Worm (Caenorhabditis elegans) whole organism, early embryonic: ENCODE measurements around the gene Y41C4A.9.

ENCODE experiments used
- B0310.2 ChIP-seq: sonication (generic microtip); optimal IDR thresholded peaks from 2 replicates; lab custom pipeline; 2016; ENCODE audit warnings: mild to moderate bottlenecking, missing genetic modification characterization, missing compliant biosample characterization
- F13C5.2 ChIP-seq: sonication (generic microtip); optimal IDR thresholded peaks from 2 replicates; lab custom pipeline; 2017; ENCODE audit warnings: mild to moderate bottlenecking, missing genetic modification characterization, inconsistent platforms, missing compliant biosample characterization
- aly-1 ChIP-seq: sonication (generic microtip); optimal IDR thresholded peaks from 2 replicates; lab custom pipeline; 2016; ENCODE audit warnings: missing genetic modification characterization, missing compliant biosample characterization
- ama-1 ChIP-seq: fragments of 150-350 bp; optimal IDR thresholded peaks from 2 replicates; lab custom pipeline; 2014
- ceh-13 ChIP-seq: fragments of 200-800 bp; sonication (Bioruptor generic); optimal IDR thresholded peaks from 2 replicates; lab custom pipeline; 2018; ENCODE audit warnings: mild to moderate bottlenecking, missing genetic modification characterization, missing compliant biosample characterization
- ceh-36 ChIP-seq: sonication (generic microtip); optimal IDR thresholded peaks from 2 replicates; lab custom pipeline; 2016; ENCODE audit warnings: missing genetic modification characterization, inconsistent platforms, missing compliant biosample characterization
- ets-7 ChIP-seq: sonication (generic microtip); optimal IDR thresholded peaks from 2 replicates; lab custom pipeline; 2016; ENCODE audit warnings: missing genotype, missing genetic modification characterization, missing compliant biosample characterization
- flt-1 ChIP-seq: fragments of 200-800 bp; sonication (Bioruptor generic); IDR thresholded peaks from 2 replicates; pipeline ENCODE4 v1.3.6; 2022; ENCODE audit warnings: missing genetic modification characterization, missing compliant biosample characterization
- hmbx-1 ChIP-seq: sonication (generic microtip); optimal IDR thresholded peaks from 2 replicates; lab custom pipeline; 2016; ENCODE audit warnings: mild to moderate bottlenecking, missing genetic modification characterization, missing compliant biosample characterization
- hmg-4 ChIP-seq: fragments of 200-800 bp; sonication (Bioruptor generic); optimal IDR thresholded peaks from 2 replicates; lab custom pipeline; 2018; ENCODE audit warnings: mild to moderate bottlenecking, missing genetic modification characterization, missing compliant biosample characterization
- hnd-1 ChIP-seq: sonication (generic microtip); optimal IDR thresholded peaks from 2 replicates; lab custom pipeline; 2016; ENCODE audit warnings: missing genetic modification characterization, missing compliant biosample characterization
- pes-1 ChIP-seq: fragments of 200-800 bp; sonication (Bioruptor generic); IDR thresholded peaks from 2 replicates; pipeline ENCODE4 v1.3.6; 2022; ENCODE audit warnings: missing genetic modification reagents, missing genetic modification characterization, missing compliant biosample characterization
- scrt-1 ChIP-seq: fragments of 200-800 bp; sonication (Bioruptor generic); IDR thresholded peaks from 2 replicates; pipeline ENCODE4 v1.3.6; 2022; ENCODE audit warnings: missing genetic modification characterization, missing compliant biosample characterization
- sea-1 ChIP-seq: fragments of 200-800 bp; sonication (Bioruptor generic); conservative IDR thresholded peaks from 2 replicates; pipeline ENCODE4 v1.3.6; 2022; ENCODE audit warnings: missing genetic modification characterization, missing compliant biosample characterization
- tbx-11 ChIP-seq: fragments of 200-800 bp; sonication (Bioruptor generic); IDR thresholded peaks from 2 replicates; pipeline ENCODE4 v1.3.6; 2022; ENCODE audit warnings: missing genetic modification characterization, missing compliant biosample characterization
- tbx-37 ChIP-seq: fragments of 200-800 bp; sonication (Bioruptor generic); conservative IDR thresholded peaks from 2 replicates; pipeline ENCODE4 v1.3.6; 2022; ENCODE audit warnings: missing genetic modification reagents, missing genetic modification characterization, missing compliant biosample characterization
- tra-4 ChIP-seq: sonication (generic microtip); optimal IDR thresholded peaks from 2 replicates; lab custom pipeline; 2017; ENCODE audit warnings: missing genetic modification characterization, missing compliant biosample characterization

The Y41C4A.9 gene

ce11 chrIII:11694975-11695374, 23.5 kb downstream of the Y41C4A.9 start, which contains the start of gene Y41C4A.22:
Gene Y41C4A.22, plus strand, starts transcription at chrIII:11695275.
- TF ChIP-seq ceh-13 (no peak), scrt-1 (no peak), hmg-4 (GFP tag; lab: Kevin White, UChicago) (no peak), ceh-36 (no peak), pes-1 (GFP tag; lab: Robert Waterston, UW) (no peak), F13C5.2 (tag; lab: Kevin White, UChicago) (no peak), ets-7 (no peak), tbx-11 (GFP tag; lab: Robert Waterston, UW) (no peak), hmbx-1 (tag; lab: Kevin White, UChicago) (no peak), B0310.2 (tag; lab: Kevin White, UChicago) (no peak)

- no peak for TF ChIP-seq hnd-1 (tag; lab: Kevin White, UChicago)
- 0 out of 2 replicates have a peak, but pooled peaks have one; percentile 9 for TF ChIP-seq scrt-1
- no peak for TF ChIP-seq sea-1 (GFP tag; lab: Robert Waterston, UW)
- TF ChIP-seq hmg-4 (GFP tag; lab: Kevin White, UChicago) = no peak
Observed at ce11 chrIII:11694506-11694947, 23.9 kb downstream of the Y41C4A.9 start.

- TF ChIP-seq hmg-4 (GFP tag; lab: Kevin White, UChicago) = no peak
- TF ChIP-seq ets-7 = no peak
- no peak for TF ChIP-seq tbx-37
- TF ChIP-seq ama-1 (lab: Kevin White, UChicago) = no peak
- no peak for TF ChIP-seq hmbx-1 (tag; lab: Kevin White, UChicago)
- TF ChIP-seq sea-1 (GFP tag; lab: Robert Waterston, UW) = no peak
- no peak for TF ChIP-seq ceh-13
- TF ChIP-seq tbx-11 (GFP tag; lab: Robert Waterston, UW) = no peak
- TF ChIP-seq flt-1 (GFP tag; lab: Robert Waterston, UW) = no peak
- TF ChIP-seq scrt-1 = no peak
- no peak for TF ChIP-seq ceh-36
- TF ChIP-seq F13C5.2 (tag; lab: Kevin White, UChicago) = no peak
- TF ChIP-seq tra-4 (tag; lab: Kevin White, UChicago) = no peak
- TF ChIP-seq pes-1 (GFP tag; lab: Robert Waterston, UW) = no peak
- TF ChIP-seq hnd-1 (tag; lab: Kevin White, UChicago) = no peak
- TF ChIP-seq B0310.2 (tag; lab: Kevin White, UChicago) = no peak
- TF ChIP-seq aly-1 (tag; lab: Kevin White, UChicago) = no peak
Observed at ce11 chrIII:11692380-11692779, 26.1 kb downstream of the Y41C4A.9 start.

ce11 chrIII:11689887-11690286, 28.6 kb downstream of the Y41C4A.9 start:
- TF ChIP-seq hmg-4 (GFP tag; lab: Kevin White, UChicago) (no peak), scrt-1 (no peak), F13C5.2 (tag; lab: Kevin White, UChicago) (no peak), ceh-36 (no peak), hmbx-1 (tag; lab: Kevin White, UChicago) (no peak), aly-1 (tag; lab: Kevin White, UChicago) (no peak), tbx-11 (GFP tag; lab: Robert Waterston, UW) (no peak), hnd-1 (tag; lab: Kevin White, UChicago) (no peak), sea-1 (GFP tag; lab: Robert Waterston, UW) (no peak), pes-1 (GFP tag; lab: Robert Waterston, UW) (no peak), ceh-13 (no peak), ets-7 (no peak), tbx-37 (no peak), B0310.2 (tag; lab: Kevin White, UChicago) (no peak), flt-1 (GFP tag; lab: Robert Waterston, UW) (no peak), tra-4 (tag; lab: Kevin White, UChicago) (no peak), ama-1 (lab: Kevin White, UChicago) (no peak)

DNA sequence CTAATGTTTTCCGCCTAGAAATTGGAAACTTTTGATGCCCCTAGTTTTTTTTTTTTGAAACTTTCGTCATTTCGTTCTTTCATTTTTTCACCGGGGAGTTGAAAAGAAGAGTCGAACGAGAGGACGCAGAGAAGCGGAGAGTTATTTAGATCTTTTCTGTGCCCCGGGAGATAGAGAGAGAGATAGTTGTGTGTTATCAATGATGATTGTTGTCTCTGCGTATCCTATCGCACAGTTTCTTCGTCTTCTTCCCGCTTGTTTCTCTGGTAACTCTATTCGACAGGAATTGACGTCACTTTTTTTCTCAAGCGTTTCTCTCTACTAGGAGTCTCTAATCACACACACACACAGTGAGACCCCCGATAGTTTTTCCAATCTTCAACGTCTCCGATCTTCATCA, 29.1 kb downstream of the Y41C4A.9 start:
- TF ChIP-seq sea-1 (GFP tag; lab: Robert Waterston, UW) = no peak
- no peak for TF ChIP-seq B0310.2 (tag; lab: Kevin White, UChicago)
- no peak for TF ChIP-seq scrt-1
- TF ChIP-seq ceh-36 = no peak
- TF ChIP-seq aly-1 (tag; lab: Kevin White, UChicago) = no peak
- TF ChIP-seq flt-1 (GFP tag; lab: Robert Waterston, UW) = no peak
- TF ChIP-seq ceh-13 = no peak
- no peak for TF ChIP-seq hmg-4 (GFP tag; lab: Kevin White, UChicago)
- no peak for TF ChIP-seq tra-4 (tag; lab: Kevin White, UChicago)
- TF ChIP-seq ama-1 (lab: Kevin White, UChicago) = no peak
- TF ChIP-seq tbx-11 (GFP tag; lab: Robert Waterston, UW) = no peak
- no peak for TF ChIP-seq pes-1 (GFP tag; lab: Robert Waterston, UW)
- TF ChIP-seq tbx-37 = no peak
- TF ChIP-seq F13C5.2 (tag; lab: Kevin White, UChicago) = no peak
- TF ChIP-seq hnd-1 (tag; lab: Kevin White, UChicago) = no peak
- no peak for TF ChIP-seq ets-7
- TF ChIP-seq hmbx-1 (tag; lab: Kevin White, UChicago) = no peak

DNA sequence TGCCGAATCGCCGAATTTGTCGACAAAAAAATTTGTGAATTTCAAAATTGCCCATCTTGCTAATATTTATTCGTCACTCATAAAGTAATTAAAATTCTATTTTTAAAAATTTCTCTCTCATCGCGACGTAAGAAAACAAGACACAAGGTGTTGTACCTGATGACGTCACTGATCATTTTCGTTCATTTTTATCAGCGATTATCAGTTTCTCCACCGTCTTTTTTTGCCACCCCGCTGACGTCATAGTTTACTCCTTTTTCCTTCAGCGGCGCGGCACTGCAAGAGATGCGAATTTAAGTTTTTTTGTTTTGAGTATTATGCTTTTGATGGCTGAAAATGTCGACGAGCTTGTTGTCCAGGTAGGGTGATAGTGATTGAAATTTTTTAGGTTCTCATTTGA, 33.7 kb downstream of the Y41C4A.9 start:
- no peak for TF ChIP-seq hmg-4 (GFP tag; lab: Kevin White, UChicago)

- TF ChIP-seq B0310.2 (tag; lab: Kevin White, UChicago) (no peak), F13C5.2 (tag; lab: Kevin White, UChicago) (no peak), scrt-1 (no peak), tbx-37 (no peak), hmbx-1 (tag; lab: Kevin White, UChicago) (no peak), sea-1 (GFP tag; lab: Robert Waterston, UW) (no peak), hnd-1 (tag; lab: Kevin White, UChicago) (no peak), aly-1 (tag; lab: Kevin White, UChicago) (no peak), ceh-36 (no peak), ama-1 (lab: Kevin White, UChicago) (no peak), pes-1 (GFP tag; lab: Robert Waterston, UW) (no peak), flt-1 (GFP tag; lab: Robert Waterston, UW) (no peak), ceh-13 (no peak), hmg-4 (GFP tag; lab: Kevin White, UChicago) (no peak), tra-4 (tag; lab: Kevin White, UChicago) (no peak), tbx-11 (GFP tag; lab: Robert Waterston, UW) (no peak), ets-7 (no peak)
Observed at ce11 chrIII:11683790-11684189, 34.7 kb downstream of the Y41C4A.9 start.
